Fruit fly (Drosophila melanogaster) whole organism, embryonic: Measurements from ENCODE around the gene dls.
A peak's percentile ranks its signal among the peaks of the same experiment; 100 is the strongest.

Source experiments
- Atf6 ChIP-seq: fragments of 200-800 bp; sonication (Bioruptor generic); IDR thresholded peaks from 2 replicates; pipeline ENCODE4 v1.3.6; 2022; ENCODE audit warnings: missing biosample characterization, missing genetic modification characterization
- B-H2 ChIP-seq: fragments of 200-800 bp; sonication (Bioruptor generic); optimal IDR thresholded peaks from 2 replicates; lab custom pipeline; 2018; ENCODE audit warnings: missing biosample characterization, mild to moderate bottlenecking, missing genetic modification characterization
- Bgb ChIP-seq: fragments of 200-800 bp; sonication (Bioruptor generic); IDR thresholded peaks from 2 replicates; pipeline ENCODE4 v1.3.6; 2022; ENCODE audit warnings: missing biosample characterization, missing genetic modification characterization; ENCODE audit not compliant: partially characterized antibody
- CG10462 ChIP-seq: fragments of 200-800 bp; sonication (Bioruptor generic); optimal IDR thresholded peaks from 2 replicates; lab custom pipeline; 2016; ENCODE audit warnings: missing biosample characterization, missing genetic modification characterization
- CG11085 ChIP-seq: fragments of 200-800 bp; sonication (Bioruptor generic); IDR thresholded peaks from 2 replicates; pipeline ENCODE4 v1.3.6; 2022; ENCODE audit warnings: missing biosample characterization, missing genetic modification characterization
- CG12155 ChIP-seq: fragments of 200-800 bp; sonication (Bioruptor generic); optimal IDR thresholded peaks from 3 replicates; lab custom pipeline; 2016; ENCODE audit warnings: missing biosample characterization, missing genetic modification characterization
- CG13287 ChIP-seq: fragments of 200-800 bp; sonication (Bioruptor generic); IDR thresholded peaks from 2 replicates; pipeline ENCODE4 v1.3.6; 2022; ENCODE audit warnings: missing biosample characterization, missing genetic modification characterization; ENCODE audit not compliant: partially characterized antibody
- CG15011 ChIP-seq: fragments of 200-800 bp; sonication (Bioruptor generic); optimal IDR thresholded peaks from 3 replicates; lab custom pipeline; 2018; ENCODE audit warnings: missing biosample characterization, mild to moderate bottlenecking, missing genetic modification characterization
- CG15269 ChIP-seq: fragments of 200-800 bp; sonication (Bioruptor generic); optimal IDR thresholded peaks from 2 replicates; lab custom pipeline; 2018; ENCODE audit warnings: missing biosample characterization, mild to moderate bottlenecking, missing genetic modification characterization, moderate library complexity
- CG16863 ChIP-seq: fragments of 200-800 bp; sonication (Bioruptor generic); optimal IDR thresholded peaks from 3 replicates; lab custom pipeline; 2016; ENCODE audit warnings: missing biosample characterization, missing genetic modification characterization
- CG18262 ChIP-seq: fragments of 200-800 bp; optimal IDR thresholded peaks from 3 replicates; lab custom pipeline; 2019; ENCODE audit warnings: missing biosample characterization, mild to moderate bottlenecking, missing genetic modification characterization, moderate library complexity
- CG2875 ChIP-seq: fragments of 200-800 bp; sonication (Bioruptor generic); optimal IDR thresholded peaks from 2 replicates; lab custom pipeline; 2017; ENCODE audit warnings: missing biosample characterization, mild to moderate bottlenecking, missing genetic modification characterization, missing genetic modification reagents
- CG30403 ChIP-seq: fragments of 200-800 bp; sonication (Bioruptor generic); optimal IDR thresholded peaks from 3 replicates; lab custom pipeline; 2016; ENCODE audit warnings: missing biosample characterization, missing genetic modification characterization
- CG31365 ChIP-seq: fragments of 200-800 bp; sonication (Bioruptor generic); optimal IDR thresholded peaks from 2 replicates; lab custom pipeline; 2018; ENCODE audit warnings: missing biosample characterization, mild to moderate bottlenecking, missing genetic modification characterization
- CG3847 ChIP-seq: fragments of 200-800 bp; sonication (Bioruptor generic); IDR thresholded peaks from 2 replicates; pipeline ENCODE4 v1.3.6; 2022; ENCODE audit warnings: missing biosample characterization, missing genetic modification characterization
- CG4360 ChIP-seq: fragments of 200-800 bp; sonication (Bioruptor generic); IDR thresholded peaks from 2 replicates; pipeline ENCODE4 v1.3.6; 2022; ENCODE audit warnings: missing biosample characterization, missing genetic modification characterization
- CG4707 ChIP-seq: fragments of 200-800 bp; sonication (Bioruptor generic); optimal IDR thresholded peaks from 2 replicates; lab custom pipeline; 2018; ENCODE audit warnings: missing biosample characterization, mild to moderate bottlenecking, missing genetic modification characterization, moderate library complexity
- CG8478 ChIP-seq: fragments of >200 bp; optimal IDR thresholded peaks from 2 replicates; lab custom pipeline; 2018
- CG8944 ChIP-seq: fragments of 200-800 bp; sonication (Bioruptor generic); optimal IDR thresholded peaks from 3 replicates; lab custom pipeline; 2016; ENCODE audit warnings: missing biosample characterization, missing genetic modification characterization
- CG9609 ChIP-seq: fragments of 200-800 bp; sonication (Bioruptor generic); optimal IDR thresholded peaks from 3 replicates; lab custom pipeline; 2016; ENCODE audit warnings: missing biosample characterization, missing genetic modification characterization
- Dad ChIP-seq: fragments of 200-800 bp; sonication (Bioruptor generic); optimal IDR thresholded peaks from 3 replicates; lab custom pipeline; 2016; ENCODE audit warnings: missing biosample characterization, missing genetic modification characterization
- ERR ChIP-seq: fragments of 200-800 bp; sonication (Bioruptor generic); optimal IDR thresholded peaks from 2 replicates; lab custom pipeline; 2016; ENCODE audit warnings: missing biosample characterization, missing genetic modification characterization
- Ets97D ChIP-seq: fragments of 200-800 bp; sonication (Bioruptor generic); optimal IDR thresholded peaks from 3 replicates; lab custom pipeline; 2016; ENCODE audit warnings: missing biosample characterization, missing genetic modification characterization
- HmgZ ChIP-seq: fragments of 200-800 bp; sonication (Bioruptor generic); optimal IDR thresholded peaks from 2 replicates; lab custom pipeline; 2018; ENCODE audit warnings: missing biosample characterization, mild to moderate bottlenecking, missing genetic modification characterization
- Hr3 ChIP-seq: fragments of 200-800 bp; sonication (Bioruptor generic); optimal IDR thresholded peaks from 3 replicates; lab custom pipeline; 2016; ENCODE audit warnings: missing biosample characterization, missing genetic modification characterization
- Med ChIP-seq: fragments of 200-800 bp; sonication (Bioruptor generic); peaks from one replicate; lab custom pipeline; 2016; ENCODE audit warnings: missing biosample characterization, missing genetic modification characterization, mild to moderate bottlenecking, inconsistent platforms, moderate library complexity
- Ravus ChIP-seq: fragments of 200-800 bp; sonication (Bioruptor generic); IDR thresholded peaks from 2 replicates; pipeline ENCODE4 v1.3.6; 2022; ENCODE audit warnings: missing biosample characterization, missing genetic modification characterization
- Sox102F ChIP-seq: fragments of 200-800 bp; sonication (Bioruptor generic); optimal IDR thresholded peaks from 2 replicates; lab custom pipeline; 2018; ENCODE audit warnings: missing biosample characterization, mild to moderate bottlenecking, missing genetic modification characterization, moderate library complexity
- Taf1 ChIP-seq: fragments of 200-800 bp; sonication (Bioruptor generic); IDR thresholded peaks from 2 replicates; pipeline ENCODE4 v1.3.6; 2022; ENCODE audit warnings: missing biosample characterization, missing genetic modification characterization
- ab ChIP-seq: fragments of 200-800 bp; sonication (Bioruptor generic); optimal IDR thresholded peaks from 2 replicates; lab custom pipeline; 2016; ENCODE audit warnings: missing biosample characterization, missing genetic modification characterization
- ap ChIP-seq: fragments of 200-800 bp; sonication (Bioruptor generic); IDR thresholded peaks from 2 replicates; pipeline ENCODE4 v1.3.6; 2022; ENCODE audit warnings: missing biosample characterization, missing genetic modification characterization
- bowl ChIP-seq: fragments of 200-800 bp; sonication (Bioruptor generic); IDR thresholded peaks from 2 replicates; pipeline ENCODE4 v1.3.6; 2022; ENCODE audit warnings: missing biosample characterization, missing genetic modification characterization
- cad ChIP-seq: fragments of >200 bp; optimal IDR thresholded peaks from 2 replicates; lab custom pipeline; 2017; ENCODE audit warnings: missing biosample characterization, missing genetic modification characterization
- caup ChIP-seq: fragments of 200-800 bp; sonication (Bioruptor generic); optimal IDR thresholded peaks from 3 replicates; lab custom pipeline; 2017; ENCODE audit warnings: missing biosample characterization, mild to moderate bottlenecking, missing genetic modification characterization, moderate library complexity; ENCODE audit not compliant: severe bottlenecking
- chinmo ChIP-seq: fragments of 200-800 bp; sonication (Bioruptor generic); IDR thresholded peaks from 4 replicates; pipeline ENCODE4 v1.3.6; 2022; ENCODE audit warnings: missing biosample characterization, missing genetic modification characterization; ENCODE audit not compliant: partially characterized antibody
- esg ChIP-seq: fragments of 200-800 bp; sonication (Bioruptor generic); conservative IDR thresholded peaks from 2 replicates; pipeline ENCODE4 v1.3.6; 2022; ENCODE audit warnings: missing biosample characterization, missing genetic modification characterization
- eve ChIP-seq, 2 experiments: fragments of >200 bp; optimal IDR thresholded peaks; 2 replicates each; lab custom pipeline; 2017; ENCODE audit warnings: missing biosample characterization in 2 of 2, missing genetic modification characterization in 2 of 2
- gro ChIP-seq: fragments of 200-800 bp; sonication (Bioruptor generic); optimal IDR thresholded peaks from 2 replicates; lab custom pipeline; 2016; ENCODE audit warnings: missing biosample characterization, missing genetic modification characterization
- her ChIP-seq: fragments of 200-800 bp; sonication (Bioruptor generic); optimal IDR thresholded peaks from 2 replicates; lab custom pipeline; 2016; ENCODE audit warnings: missing biosample characterization, missing genetic modification characterization
- lbe ChIP-seq: fragments of 200-800 bp; sonication (Bioruptor generic); optimal IDR thresholded peaks from 2 replicates; lab custom pipeline; 2016; ENCODE audit warnings: missing biosample characterization, mild to moderate bottlenecking, missing genetic modification characterization
- nerfin-1 ChIP-seq: fragments of 200-800 bp; sonication (Bioruptor generic); optimal IDR thresholded peaks from 3 replicates; lab custom pipeline; 2019; ENCODE audit warnings: missing biosample characterization, mild to moderate bottlenecking, missing genetic modification characterization, moderate library complexity
- ranshi ChIP-seq: fragments of 200-800 bp; sonication (Bioruptor generic); IDR thresholded peaks from 2 replicates; pipeline ENCODE4 v1.3.6; 2022; ENCODE audit warnings: missing biosample characterization, missing genetic modification characterization
- run ChIP-seq: fragments of 200-800 bp; sonication (Bioruptor generic); optimal IDR thresholded peaks from 3 replicates; lab custom pipeline; 2018; ENCODE audit warnings: missing biosample characterization, mild to moderate bottlenecking, missing genetic modification characterization
- salm ChIP-seq: fragments of 200-800 bp; sonication (Bioruptor generic); optimal IDR thresholded peaks from 2 replicates; lab custom pipeline; 2018; ENCODE audit warnings: missing biosample characterization, mild to moderate bottlenecking, missing genetic modification characterization
- sc ChIP-seq, 3 experiments: fragments of >200 bp in 2 of 3; fragments of 200-800 bp in 1 of 3; sonication (Bioruptor generic) in 1 of 3; optimal IDR thresholded peaks; 2 replicates in 2 of 3; 3 replicates in 1 of 3; lab custom pipeline; 2017; ENCODE audit warnings: mild to moderate bottlenecking in 1 of 3, missing biosample characterization in 1 of 3, missing genetic modification characterization in 1 of 3, missing genetic modification reagents in 1 of 3
- scrt ChIP-seq: fragments of 200-800 bp; sonication (Bioruptor generic); optimal IDR thresholded peaks from 2 replicates; lab custom pipeline; 2018; ENCODE audit warnings: missing biosample characterization, mild to moderate bottlenecking, missing genetic modification characterization, moderate library complexity
- slbo ChIP-seq: fragments of 200-800 bp; sonication (Bioruptor generic); IDR thresholded peaks from 2 replicates; pipeline ENCODE4 v1.3.6; 2022; ENCODE audit warnings: missing biosample characterization, missing genetic modification characterization
- unpg ChIP-seq: fragments of 200-800 bp; sonication (Bioruptor generic); optimal IDR thresholded peaks from 3 replicates; lab custom pipeline; 2018; ENCODE audit warnings: missing biosample characterization, mild to moderate bottlenecking, missing genetic modification characterization, moderate library complexity
- zfh1 ChIP-seq: fragments of 200-800 bp; sonication (Bioruptor generic); IDR thresholded peaks from 3 replicates; pipeline ENCODE4 v1.3.6; 2022; ENCODE audit warnings: missing biosample characterization, missing genetic modification characterization

dls gene

DNA sequence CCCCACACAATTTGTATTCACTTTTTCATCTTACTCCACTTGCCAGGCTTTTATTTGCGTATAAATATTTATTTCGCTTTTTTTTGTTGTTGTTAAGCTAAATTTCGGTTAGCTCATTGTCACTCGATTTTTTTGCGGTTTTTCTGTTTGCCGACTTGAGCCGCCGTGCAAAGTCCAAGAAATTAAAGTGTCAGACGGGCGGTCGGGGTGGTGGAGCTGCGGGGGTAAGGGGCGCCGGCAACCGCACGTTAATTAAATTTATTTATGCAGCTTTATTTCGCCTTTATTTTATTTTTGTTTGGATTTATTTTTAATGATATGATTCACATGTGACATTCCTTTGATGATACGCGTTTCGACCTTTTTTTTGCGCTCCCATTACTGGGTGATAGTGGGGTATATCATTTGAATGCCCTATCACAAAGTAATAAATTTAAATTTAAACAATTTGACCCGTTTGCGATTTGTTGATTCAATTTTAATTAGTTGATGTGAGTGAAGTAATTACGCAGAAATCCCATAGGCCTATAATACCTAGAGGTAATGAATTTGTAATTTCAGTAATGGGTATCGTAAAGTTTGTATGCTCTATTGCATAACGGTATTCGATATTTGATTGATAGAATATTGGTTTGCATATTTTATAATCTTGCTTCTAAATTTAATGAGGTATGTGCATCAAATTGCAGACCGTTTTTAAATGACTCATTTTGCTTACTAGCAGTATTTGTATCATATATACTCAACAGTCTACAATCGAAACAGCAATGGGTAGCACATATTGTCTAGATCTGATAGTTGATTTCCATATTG is 35.6 kb upstream of the dls start (continued):
- TF ChIP-seq CG3847 (peak; percentile 56), bowl (GFP tag; lab: Robert Waterston, UW) (no peak), CG31365 (tag; lab: Kevin White, UChicago) (no peak), her (peak; percentile 17), Taf1 (GFP tag; lab: Robert Waterston, UW) (no peak), lbe (peak; percentile 57), Bgb (no peak), slbo (peak; percentile 78), scrt (GFP tag; lab: Kevin White, UChicago) (no peak), Ravus (GFP tag; lab: Robert Waterston, UW) (no peak), gro (GFP tag; lab: Kevin White, UChicago) (peak; percentile 33), B-H2 (GFP tag; lab: Kevin White, UChicago) (no peak), CG12155 (GFP tag; lab: Kevin White, UChicago) (peak; percentile 52), esg (GFP tag; lab: Robert Waterston, UW) (peak; percentile 57), nerfin-1 (tag; lab: Kevin White, UChicago) (no peak), Atf6 (GFP tag; lab: Robert Waterston, UW) (no peak; the same call in 1 of the 2 replicates), CG30403 (peak; percentile 66), unpg (GFP tag; lab: Kevin White, UChicago) (peak; percentile 8), salm (tag; lab: Kevin White, UChicago) (no peak), CG15011 (no peak), zfh1 (GFP tag; lab: Robert Waterston, UW) (0 out of 3 replicates have a peak, but pooled peaks have one; percentile 35), chinmo (GFP tag; lab: Robert Waterston, UW) (peak; percentile 71; the same call in 2 of the 4 replicates), Med (GFP tag; lab: Kevin White, UChicago) (peak; percentile 89), CG9609 (GFP tag; lab: Kevin White, UChicago) (peak; percentile 17), CG2875 (GFP tag; lab: Kevin White, UChicago) (no peak), CG8944 (GFP tag; lab: Kevin White, UChicago) (peak; percentile 37), CG4707 (GFP tag; lab: Kevin White, UChicago) (no peak), CG4360 (GFP tag; lab: Robert Waterston, UW) (no peak), CG10462 (GFP tag; lab: Kevin White, UChicago) (no peak), cad (no peak), run (tag; lab: Kevin White, UChicago) (no peak), CG13287 (GFP tag; lab: Robert Waterston, UW) (no peak), caup (GFP tag; lab: Kevin White, UChicago) (peak; percentile 19), eve (GFP tag; optimal IDR thresholded peaks at IDR 0.05; lab: Kevin White, UChicago) (peak in 1 of 2 experiments; percentile 2), sc (optimal IDR thresholded peaks at IDR 0.05; lab: Kevin White, UChicago) (no peak), sc (GFP tag; optimal IDR thresholded peaks at IDR 0.05; lab: Kevin White, UChicago) (no peak), CG11085 (GFP tag; lab: Robert Waterston, UW) (no peak), HmgZ (tag; lab: Kevin White, UChicago) (peak; percentile 11), ERR (no peak), ap (GFP tag; lab: Robert Waterston, UW) (no peak), CG15269 (tag; lab: Kevin White, UChicago) (peak; percentile 42), Hr3 (GFP tag; lab: Kevin White, UChicago) (peak; percentile 29), Ets97D (GFP tag; lab: Kevin White, UChicago) (no peak), Dad (no peak), ab (GFP tag; lab: Kevin White, UChicago) (no peak), CG18262 (tag; lab: Kevin White, UChicago) (peak; percentile 0), ranshi (GFP tag; lab: Robert Waterston, UW) (0 out of 2 replicates have a peak, but pooled peaks have one; percentile 21), Sox102F (peak; percentile 44), CG8478 (lab: Kevin White, UChicago) (no peak), CG16863 (GFP tag; lab: Kevin White, UChicago) (peak; percentile 12)
